Fruit fly (Drosophila melanogaster): Measurements from ENCODE around the gene CG2082.
A peak's percentile ranks its signal among the peaks of the same experiment; 100 is the strongest.

CG2082 gene

dm6 chr3R:5791497-5791896 is 10.6 kb upstream of the CG2082 start, which contains the start of gene Hpf1 (continued):
- TF ChIP-seq Bgb (GFP tag; IDR thresholded peaks at IDR 0.05; ENCODE audit: partially characterized antibody) (0 out of 2 replicates have a peak, but pooled peaks have one; percentile 16), CG17186 (GFP tag; optimal IDR thresholded peaks at IDR 0.05) (peak; percentile 90), slp2 (GFP tag; optimal IDR thresholded peaks at IDR 0.05) (peak; percentile 96), en (GFP tag; optimal IDR thresholded peaks at IDR 0.05) (peak; percentile 96), Atf3 (GFP tag; optimal IDR thresholded peaks at IDR 0.05) (peak; percentile 98), Scr (GFP tag; IDR thresholded peaks at IDR 0.05; ENCODE audit: partially characterized antibody) (peak; percentile 23; the same call in 1 of the 2 replicates), Dll (GFP tag; IDR thresholded peaks at IDR 0.05; ENCODE audit: partially characterized antibody) (peak; percentile 55; the same call in 3 of the 4 replicates), CG11695 (GFP tag; IDR thresholded peaks at IDR 0.05) (peak; percentile 99), CG10979 (tag; optimal IDR thresholded peaks at IDR 0.05) (peak; percentile 98), zfh1 (GFP tag; IDR thresholded peaks at IDR 0.05) (peak; percentile 98), CG2678 (tag; optimal IDR thresholded peaks at IDR 0.05) (peak; percentile 99), Bdp1 (GFP tag; optimal IDR thresholded peaks at IDR 0.05) (peak; percentile 92), CG13775 (GFP tag; optimal IDR thresholded peaks at IDR 0.05) (peak; percentile 98), dimm (GFP tag; IDR thresholded peaks at IDR 0.05) (peak; percentile 92), ranshi (GFP tag; IDR thresholded peaks at IDR 0.05) (peak; percentile 98), Aef1 (GFP tag; IDR thresholded peaks at IDR 0.05) (peak; percentile 98), sima (GFP tag; optimal IDR thresholded peaks at IDR 0.05) (peak; percentile 94), NFAT (GFP tag; IDR thresholded peaks at IDR 0.05) (peak; percentile 97), pb (GFP tag; optimal IDR thresholded peaks at IDR 0.05) (peak; percentile 97), CG16813 (GFP tag; IDR thresholded peaks at IDR 0.05; ENCODE audit: partially characterized antibody) (no peak), Bteb2 (GFP tag; optimal IDR thresholded peaks at IDR 0.05) (peak; percentile 99), repo (GFP tag; optimal IDR thresholded peaks at IDR 0.05) (peak; percentile 97), toy (GFP tag; IDR thresholded peaks at IDR 0.05) (peak; percentile 93), gcm (GFP tag; optimal IDR thresholded peaks at IDR 0.05) (peak; percentile 97), CG33557 (GFP tag; optimal IDR thresholded peaks at IDR 0.05) (peak; percentile 89), Sox102F (GFP tag; optimal IDR thresholded peaks at IDR 0.05) (peak; percentile 99), CG12744 (GFP tag; optimal IDR thresholded peaks at IDR 0.05) (peak; percentile 98), maf-S (GFP tag; optimal IDR thresholded peaks at IDR 0.05) (peak; percentile 98), NfI (GFP tag; optimal IDR thresholded peaks at IDR 0.05) (peak; percentile 98), CG18011 (GFP tag; optimal IDR thresholded peaks at IDR 0.05) (peak; percentile 92), gsb-n (tag; optimal IDR thresholded peaks at IDR 0.05) (peak; percentile 96), dpn (GFP tag; optimal IDR thresholded peaks at IDR 0.05) (peak; percentile 99), unc-4 (GFP tag; IDR thresholded peaks at IDR 0.05; ENCODE audit: partially characterized antibody) (no peak), exex (tag; optimal IDR thresholded peaks at IDR 0.05) (peak; percentile 92), phol (tag; optimal IDR thresholded peaks at IDR 0.05) (peak; percentile 98), CG7987 (GFP tag; optimal IDR thresholded peaks at IDR 0.05) (peak; percentile 95), CG14710 (tag; optimal IDR thresholded peaks at IDR 0.05) (peak; percentile 96), Oaz (GFP tag; IDR thresholded peaks at IDR 0.05) (peak; percentile 96), D19A (tag; optimal IDR thresholded peaks at IDR 0.05) (peak; percentile 94), caup (GFP tag; optimal IDR thresholded peaks at IDR 0.05; ENCODE audit: severe bottlenecking) (peak; percentile 98), sens (GFP tag) (peak; percentile 100), fd64A (GFP tag; optimal IDR thresholded peaks at IDR 0.05) (peak; percentile 93), CG3163 (GFP tag; optimal IDR thresholded peaks at IDR 0.05) (peak; percentile 91), CG13894 (tag; optimal IDR thresholded peaks at IDR 0.05) (peak; percentile 98), Gug (GFP tag; IDR thresholded peaks at IDR 0.05) (peak; percentile 98), bab2 (GFP tag; optimal IDR thresholded peaks at IDR 0.05) (peak; percentile 99), HLH54F (GFP tag; optimal IDR thresholded peaks at IDR 0.05) (peak; percentile 99), CG17328 (GFP tag; IDR thresholded peaks at IDR 0.05) (peak; percentile 96), eve (GFP tag; optimal IDR thresholded peaks at IDR 0.05) (no peak), CG1647 (GFP tag; optimal IDR thresholded peaks at IDR 0.05) (peak; percentile 98)

All from whole organism, embryonic.